Worm (Caenorhabditis elegans) whole organism, L4/young adult: ENCODE data around the gene C42D4.3.

Source experiments
- W03F9.2 ChIP-seq: fragments of 150-350 bp; optimal IDR thresholded peaks from 2 replicates; lab custom pipeline; 2014; ENCODE audit warnings: missing biosample characterization, missing genetic modification characterization
- dao-5 ChIP-seq: sonication (generic microtip); optimal IDR thresholded peaks from 2 replicates; lab custom pipeline; 2016; ENCODE audit warnings: missing genotype, missing genetic modification characterization, moderate library complexity, missing compliant biosample characterization
- him-1 ChIP-seq: sonication (generic microtip); optimal IDR thresholded peaks from 2 replicates; lab custom pipeline; 2016; ENCODE audit warnings: missing genotype, missing genetic modification reagents, missing genetic modification characterization, missing compliant biosample characterization

DNA sequence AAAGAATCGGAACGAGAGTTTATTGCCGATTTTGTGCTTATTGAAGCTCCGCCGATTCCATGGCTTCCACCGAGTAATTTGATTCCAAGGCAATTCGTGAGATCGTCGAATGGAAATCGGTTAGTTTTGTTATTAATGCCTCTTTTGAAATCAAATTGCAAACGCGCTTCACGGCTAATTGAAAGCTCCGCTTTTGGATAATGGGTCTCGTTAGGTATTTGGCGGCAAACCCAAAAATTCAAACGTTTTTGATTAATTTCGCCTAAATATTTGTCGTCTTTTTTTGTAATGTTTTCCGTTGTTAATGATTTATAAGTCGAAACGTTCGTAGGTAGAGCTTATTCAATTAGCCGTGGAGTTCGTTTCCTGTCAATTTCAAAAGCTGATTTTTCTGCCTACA lies 19.5 kb upstream of the C42D4.3 start:
- TF ChIP-seq him-1, result no peak
- TF ChIP-seq W03F9.2 (tag; lab: Kevin White, UChicago), result no peak
- no peak for TF ChIP-seq dao-5 (tag; lab: Kevin White, UChicago)
